Fruit fly (Drosophila melanogaster) whole organism, larva: ENCODE results near the gene Polr2A.

Experiments
- noc ChIP-seq: fragments of 200-800 bp; sonication (Bioruptor generic); optimal IDR thresholded peaks from 3 replicates; lab custom pipeline; 2019; ENCODE audit warnings: missing biosample characterization, mild to moderate bottlenecking, missing genetic modification characterization, moderate library complexity

Gene Polr2A

DNA sequence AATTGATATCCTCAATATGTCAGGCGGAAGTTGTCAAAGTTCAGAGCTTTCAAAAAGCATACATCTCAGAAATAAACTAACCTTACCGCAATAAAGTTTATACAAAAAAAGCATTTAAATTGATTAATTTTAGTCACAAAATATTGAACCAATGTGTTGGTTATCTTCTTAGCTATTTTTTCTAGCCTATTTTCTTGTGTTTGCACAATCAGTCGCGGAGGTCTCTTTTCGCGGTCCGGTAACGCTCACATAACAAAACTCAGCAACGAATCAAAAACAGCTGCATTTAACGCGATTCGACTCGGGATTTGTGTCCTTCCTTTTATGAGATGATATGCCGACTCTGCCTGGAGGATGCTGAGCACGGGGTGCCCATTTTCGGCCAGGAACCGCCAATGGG, 3.4 kb upstream of the Polr2A start, which contains the start of gene CG11696:
CG11696 (plus strand) TSS at position 203 of the 400 bp plus-strand sequence.
- no peak for TF ChIP-seq noc (tag; lab: Kevin White, UChicago)

DNA sequence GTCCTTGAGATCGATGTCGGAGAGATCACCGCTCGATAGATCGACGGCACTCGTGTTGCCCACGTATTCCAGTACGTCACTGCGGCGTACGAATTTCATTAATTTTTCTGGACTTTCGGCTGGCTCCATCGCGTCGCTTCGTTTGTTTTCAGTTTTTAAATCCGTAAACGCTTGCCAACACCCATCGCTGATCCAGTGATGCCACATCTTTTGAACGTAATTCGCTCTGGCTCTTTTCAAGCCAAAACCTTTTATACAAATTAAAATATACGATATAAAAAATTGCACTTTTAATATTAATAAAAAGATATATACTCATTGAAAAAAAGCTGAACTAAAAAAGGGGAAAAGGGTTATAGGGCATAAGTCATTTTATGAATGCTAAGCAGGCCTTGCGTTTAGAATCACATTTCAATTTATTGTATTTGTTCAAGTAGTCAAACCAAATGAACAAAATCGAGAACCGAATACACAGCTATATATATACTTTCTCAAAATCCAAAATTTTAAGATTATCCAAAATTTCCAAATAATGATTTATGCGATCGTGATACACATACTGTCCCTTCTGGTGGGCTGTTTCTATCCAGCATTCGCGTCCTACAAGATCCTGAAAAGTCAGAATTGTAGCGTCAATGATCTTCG, 2.3 kb upstream of the Polr2A start, which contains the start of the genes Kmn1 and Reepl1:
Kmn1 (minus strand) TSS at position 173 of the 645 bp plus-strand sequence.
Reepl1 (plus strand) TSS at position 438 of the 645 bp plus-strand sequence.
- TF ChIP-seq noc (tag; lab: Kevin White, UChicago) = no peak

DNA sequence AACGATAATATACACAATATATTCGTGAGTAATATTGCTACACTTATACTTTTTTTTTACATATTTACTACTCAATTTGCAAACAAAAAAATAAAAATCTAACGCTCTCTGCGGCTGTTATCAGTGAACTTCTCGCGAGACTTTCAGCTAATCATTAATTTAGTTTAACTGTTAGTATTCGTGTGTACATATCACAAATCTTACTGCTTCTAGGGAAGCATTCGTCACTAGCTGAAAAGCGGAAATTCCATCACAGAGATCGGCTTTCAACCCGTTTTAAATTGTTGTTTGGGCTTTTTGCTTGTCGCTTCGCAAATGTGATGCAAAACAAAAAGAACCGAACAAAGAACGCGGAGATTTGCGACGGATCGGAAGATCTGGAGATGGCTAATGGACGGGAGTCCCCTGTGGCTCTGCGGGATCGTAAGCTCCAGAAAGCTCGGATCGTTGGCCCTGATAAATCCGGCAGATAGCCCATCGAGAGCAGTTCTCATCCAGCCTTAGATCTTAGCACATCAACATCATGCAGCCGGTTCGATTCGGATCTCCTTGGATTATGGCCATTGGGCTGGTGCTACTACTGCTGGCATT, 8.6 kb downstream of the Polr2A start, which contains the start of gene PGRP-SA:
PGRP-SA (plus strand) TSS at position 194 of the 591 bp plus-strand sequence.
- peak; percentile 59 for TF ChIP-seq noc (tag; lab: Kevin White, UChicago)

- peak; percentile 97 for TF ChIP-seq noc (tag; lab: Kevin White, UChicago)
Measured at dm6 chrX:11559728-11560724, 10.1 kb downstream of the Polr2A start.

dm6 chrX:11558389-11558908, 11.7 kb downstream of the Polr2A start, which contains the start of gene CG1572:
Gene CG1572 (minus strand): TSS chrX:11558654.
- no peak for TF ChIP-seq noc (tag; lab: Kevin White, UChicago)

- TF ChIP-seq noc (tag; lab: Kevin White, UChicago) = no peak
Measured at dm6 chrX:11556774-11557173, 13.4 kb downstream of the Polr2A start.

dm6 chrX:11555070-11555469, 15.1 kb downstream of the Polr2A start:
- TF ChIP-seq noc (tag; lab: Kevin White, UChicago) = no peak

DNA sequence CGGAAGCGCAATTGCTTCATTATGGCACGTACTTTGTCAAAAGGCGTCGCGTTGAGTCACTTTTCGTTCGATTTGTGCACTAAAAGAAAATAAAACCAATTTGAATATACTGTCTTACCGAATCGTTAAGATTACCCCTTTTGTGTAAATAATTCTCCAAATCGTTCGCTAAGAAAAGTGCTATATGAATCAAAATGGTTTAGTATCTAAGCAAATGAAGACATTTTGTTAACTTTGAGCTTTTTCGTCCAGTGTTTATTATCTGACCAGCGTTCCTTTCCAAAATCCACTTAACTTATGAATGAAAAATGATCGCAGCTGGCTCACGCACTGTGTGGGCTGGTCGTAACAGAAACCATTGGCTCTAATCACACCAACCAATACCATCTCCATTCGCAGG, 20.0 kb downstream of the Polr2A start:
- peak; percentile 41 for TF ChIP-seq noc (tag; lab: Kevin White, UChicago)

- no peak for TF ChIP-seq noc (tag; lab: Kevin White, UChicago)
Measured at dm6 chrX:11548701-11549100, 21.4 kb downstream of the Polr2A start.

DNA sequence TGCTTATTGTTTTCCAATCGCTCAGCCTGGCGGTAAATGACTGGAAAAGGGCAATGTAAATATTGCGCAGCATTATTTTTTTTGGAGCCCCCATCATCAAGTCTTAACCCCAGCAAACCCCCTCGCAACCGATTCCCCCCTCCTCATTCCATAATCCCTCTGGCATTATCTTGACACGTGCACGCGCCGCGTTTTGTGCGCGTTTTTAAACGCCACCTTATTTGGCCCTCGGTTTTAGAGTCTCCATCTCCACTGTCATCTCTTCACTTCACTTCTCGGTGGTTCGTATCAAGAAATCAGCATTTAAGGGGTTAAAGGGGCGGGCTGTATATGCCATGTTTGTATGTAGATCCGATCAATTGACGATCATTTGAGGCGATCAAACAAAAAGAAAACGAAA, 23.2 kb downstream of the Polr2A start:
- no peak for TF ChIP-seq noc (tag; lab: Kevin White, UChicago)

dm6 chrX:11544951-11545426, 25.1 kb downstream of the Polr2A start:
- no peak for TF ChIP-seq noc (tag; lab: Kevin White, UChicago)

DNA sequence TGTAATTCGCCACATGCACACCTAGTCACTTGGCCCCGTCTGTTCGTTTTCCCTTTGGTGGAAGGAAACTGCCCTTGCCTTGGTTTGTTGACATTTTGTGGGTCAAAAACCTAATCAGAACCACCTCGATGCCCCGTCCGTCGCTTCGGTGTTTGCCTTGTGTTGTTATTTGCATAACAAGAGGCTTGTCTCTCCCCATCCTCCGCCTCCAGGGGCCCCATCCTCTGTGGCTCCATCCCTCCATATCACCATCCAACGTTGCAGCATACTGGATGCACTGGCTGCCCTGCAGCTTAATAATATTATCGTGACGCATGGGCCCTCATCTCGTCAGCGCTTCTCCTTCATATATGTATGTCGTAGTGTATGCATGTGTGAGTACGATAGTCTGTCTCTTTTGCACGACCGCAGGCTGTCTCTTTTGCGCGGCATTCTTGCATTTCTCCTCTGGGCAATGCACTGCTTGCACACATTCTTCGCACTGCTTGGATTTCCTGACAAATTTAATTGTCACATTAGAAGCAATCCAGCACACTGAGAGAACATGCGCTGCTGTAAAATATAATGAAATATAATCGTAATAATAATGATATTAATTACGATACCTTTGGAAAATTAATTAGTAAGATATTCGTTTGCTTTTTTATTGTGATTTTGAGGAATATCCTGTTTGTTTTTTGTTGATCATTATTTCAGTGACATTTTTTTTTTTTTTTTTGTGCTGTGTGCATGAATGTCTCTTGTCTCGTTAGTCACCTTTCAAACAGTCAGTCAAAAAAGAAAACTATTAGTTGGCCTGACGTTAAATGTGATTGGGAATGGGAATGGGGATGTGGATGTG, 25.8 kb downstream of the Polr2A start:
- no peak for TF ChIP-seq noc (tag; lab: Kevin White, UChicago)

- TF ChIP-seq noc (tag; lab: Kevin White, UChicago) = no peak
Measured at dm6 chrX:11543318-11543717, 26.8 kb downstream of the Polr2A start.

- TF ChIP-seq noc (tag; lab: Kevin White, UChicago) = no peak
Measured at dm6 chrX:11542502-11542901, 27.6 kb downstream of the Polr2A start.
